Fruit fly (Drosophila melanogaster) whole organism, prepupa: ENCODE results near the gene CG31141.

Experiments
- CG10631 ChIP-seq: fragments of 200-800 bp; sonication (Bioruptor generic); optimal IDR thresholded peaks from 2 replicates; lab custom pipeline; 2016; ENCODE audit warnings: missing biosample characterization, missing genetic modification characterization
- CG10669 ChIP-seq: fragments of 200-800 bp; sonication (Bioruptor generic); optimal IDR thresholded peaks from 3 replicates; lab custom pipeline; 2018; ENCODE audit warnings: missing biosample characterization, mild to moderate bottlenecking, missing genetic modification characterization, moderate library complexity
- CG11294 ChIP-seq: fragments of 200-800 bp; sonication (Bioruptor generic); IDR thresholded peaks from 2 replicates; pipeline ENCODE4 v1.3.6; 2022; ENCODE audit warnings: missing biosample characterization, missing genetic modification characterization
- CG11762 ChIP-seq: fragments of 200-800 bp; sonication (Bioruptor generic); optimal IDR thresholded peaks from 3 replicates; lab custom pipeline; 2016; ENCODE audit warnings: missing biosample characterization, missing genetic modification characterization; ENCODE audit not compliant: insufficient read depth
- CG11902 ChIP-seq: fragments of 200-800 bp; sonication (Bioruptor generic); optimal IDR thresholded peaks from 3 replicates; lab custom pipeline; 2016; ENCODE audit warnings: missing biosample characterization, missing genetic modification characterization
- CG15336 ChIP-seq: fragments of 200-800 bp; sonication (Bioruptor generic); IDR thresholded peaks from 2 replicates; pipeline ENCODE4 v1.3.6; 2022; ENCODE audit warnings: missing biosample characterization, missing genetic modification characterization
- CG1621 ChIP-seq: fragments of 200-800 bp; sonication (Bioruptor generic); optimal IDR thresholded peaks from 3 replicates; lab custom pipeline; 2018; ENCODE audit warnings: missing biosample characterization, mild to moderate bottlenecking, missing genetic modification characterization
- CG16779 ChIP-seq: fragments of 200-800 bp; sonication (Bioruptor generic); optimal IDR thresholded peaks from 3 replicates; lab custom pipeline; 2017; ENCODE audit warnings: missing biosample characterization, mild to moderate bottlenecking, missing genetic modification characterization
- CG3032 ChIP-seq: fragments of 200-800 bp; optimal IDR thresholded peaks from 2 replicates; lab custom pipeline; 2019; ENCODE audit warnings: missing biosample characterization, mild to moderate bottlenecking, missing genetic modification characterization, moderate library complexity
- CG31627 ChIP-seq: fragments of 200-800 bp; sonication (Bioruptor generic); optimal IDR thresholded peaks from 3 replicates; lab custom pipeline; 2016; ENCODE audit warnings: missing biosample characterization, missing genetic modification characterization
- CG32006 ChIP-seq: fragments of 200-800 bp; sonication (Bioruptor generic); optimal IDR thresholded peaks from 3 replicates; lab custom pipeline; 2017; ENCODE audit warnings: missing biosample characterization, mild to moderate bottlenecking, missing genetic modification characterization
- CG34406 ChIP-seq: fragments of 200-800 bp; sonication (Bioruptor generic); optimal IDR thresholded peaks from 3 replicates; lab custom pipeline; 2016; ENCODE audit warnings: missing biosample characterization, missing genetic modification characterization
- CG4318 ChIP-seq: fragments of 200-800 bp; sonication (Bioruptor generic); optimal IDR thresholded peaks from 3 replicates; lab custom pipeline; 2017; ENCODE audit warnings: missing biosample characterization, mild to moderate bottlenecking, missing genetic modification characterization
- CG6276 ChIP-seq: fragments of 200-800 bp; sonication (Bioruptor generic); optimal IDR thresholded peaks from 2 replicates; lab custom pipeline; 2017; ENCODE audit warnings: missing biosample characterization, mild to moderate bottlenecking, missing genetic modification characterization
- CG6808 ChIP-seq: fragments of 200-800 bp; sonication (Bioruptor generic); optimal IDR thresholded peaks from 3 replicates; lab custom pipeline; 2017; ENCODE audit warnings: missing biosample characterization, missing genetic modification characterization, mild to moderate bottlenecking, moderate library complexity, missing genetic modification reagents
- CG6854 ChIP-seq: fragments of 200-800 bp; sonication (Bioruptor generic); optimal IDR thresholded peaks from 2 replicates; lab custom pipeline; 2017; ENCODE audit warnings: missing biosample characterization, mild to moderate bottlenecking, missing genetic modification characterization
- CG7368 ChIP-seq: fragments of 200-800 bp; sonication (Bioruptor generic); optimal IDR thresholded peaks from 3 replicates; lab custom pipeline; 2016; ENCODE audit warnings: missing biosample characterization, missing genetic modification characterization
- CG8119 ChIP-seq: fragments of 200-800 bp; sonication (Bioruptor generic); IDR thresholded peaks from 3 replicates; pipeline ENCODE4 v1.3.6; 2022; ENCODE audit warnings: missing biosample characterization, missing genetic modification characterization
- CG8319 ChIP-seq: fragments of 200-800 bp; sonication (Bioruptor generic); optimal IDR thresholded peaks from 3 replicates; lab custom pipeline; 2016; ENCODE audit warnings: missing biosample characterization, missing genetic modification characterization
- CG8632 ChIP-seq: fragments of 200-800 bp; sonication (Bioruptor generic); optimal IDR thresholded peaks from 3 replicates; lab custom pipeline; 2016; ENCODE audit warnings: missing biosample characterization, missing genetic modification characterization
- Eip78C ChIP-seq: fragments of 200-800 bp; sonication (Bioruptor generic); peaks from one replicate; lab custom pipeline; 2016; ENCODE audit warnings: missing biosample characterization, missing genetic modification characterization
- Eip93F ChIP-seq: fragments of 200-800 bp; sonication (Bioruptor generic); optimal IDR thresholded peaks from 2 replicates; lab custom pipeline; 2016; ENCODE audit warnings: missing biosample characterization, mild to moderate bottlenecking, missing genetic modification characterization
- Ets21C ChIP-seq: fragments of 200-800 bp; sonication (Bioruptor generic); optimal IDR thresholded peaks from 3 replicates; lab custom pipeline; 2016; ENCODE audit warnings: missing biosample characterization, missing genetic modification characterization
- Ets96B ChIP-seq: fragments of 200-800 bp; optimal IDR thresholded peaks from 2 replicates; lab custom pipeline; 2019; ENCODE audit warnings: missing biosample characterization, mild to moderate bottlenecking, missing genetic modification characterization, moderate library complexity
- Hr38 ChIP-seq: sonication (Bioruptor generic); optimal IDR thresholded peaks from 2 replicates; lab custom pipeline; 2016; ENCODE audit warnings: missing biosample characterization, missing genetic modification characterization
- Hr4 ChIP-seq: fragments of 200-800 bp; sonication (Bioruptor generic); optimal IDR thresholded peaks from 3 replicates; lab custom pipeline; 2016; ENCODE audit warnings: missing biosample characterization, missing genetic modification characterization
- Lpt ChIP-seq: fragments of 200-800 bp; sonication (Bioruptor generic); optimal IDR thresholded peaks from 3 replicates; lab custom pipeline; 2016; ENCODE audit warnings: missing biosample characterization, missing genetic modification characterization
- Met ChIP-seq: fragments of 200-800 bp; sonication (Bioruptor generic); optimal IDR thresholded peaks from 3 replicates; lab custom pipeline; 2016; ENCODE audit warnings: missing biosample characterization, missing genetic modification characterization
- Sox102F ChIP-seq: fragments of 200-800 bp; sonication (Bioruptor generic); optimal IDR thresholded peaks from 2 replicates; lab custom pipeline; 2016; ENCODE audit warnings: missing biosample characterization, mild to moderate bottlenecking, missing genetic modification characterization
- Sox15 ChIP-seq: fragments of 200-800 bp; sonication (Bioruptor generic); optimal IDR thresholded peaks from 3 replicates; lab custom pipeline; 2016; ENCODE audit warnings: missing biosample characterization, missing genetic modification characterization
- achi ChIP-seq: fragments of 200-800 bp; sonication (Bioruptor generic); optimal IDR thresholded peaks from 3 replicates; lab custom pipeline; 2016; ENCODE audit warnings: missing biosample characterization, missing genetic modification characterization
- acj6 ChIP-seq: fragments of 200-800 bp; sonication (Bioruptor generic); optimal IDR thresholded peaks from 3 replicates; lab custom pipeline; 2016; ENCODE audit warnings: missing biosample characterization, missing genetic modification characterization
- cyc ChIP-seq: fragments of 200-800 bp; sonication (Bioruptor generic); optimal IDR thresholded peaks from 3 replicates; lab custom pipeline; 2016; ENCODE audit warnings: missing biosample characterization, missing genetic modification characterization
- dac ChIP-seq: fragments of 200-800 bp; sonication (Bioruptor generic); optimal IDR thresholded peaks from 2 replicates; lab custom pipeline; 2017; ENCODE audit warnings: missing biosample characterization, mild to moderate bottlenecking, missing genetic modification characterization
- dsx ChIP-seq: fragments of 200-800 bp; optimal IDR thresholded peaks from 3 replicates; lab custom pipeline; 2019; ENCODE audit warnings: missing biosample characterization, mild to moderate bottlenecking, missing genetic modification characterization, moderate library complexity; ENCODE audit not compliant: poor library complexity, severe bottlenecking
- eg ChIP-seq: fragments of 200-800 bp; sonication (Bioruptor generic); IDR thresholded peaks from 3 replicates; pipeline ENCODE4 v1.3.6; 2022; ENCODE audit warnings: missing biosample characterization, missing genetic modification characterization
- esn ChIP-seq: fragments of 200-800 bp; sonication (Bioruptor generic); optimal IDR thresholded peaks from 2 replicates; lab custom pipeline; 2016; ENCODE audit warnings: missing biosample characterization, mild to moderate bottlenecking, missing genetic modification characterization, moderate library complexity
- fd59A ChIP-seq: fragments of 200-800 bp; sonication (Bioruptor generic); optimal IDR thresholded peaks from 2 replicates; lab custom pipeline; 2017; ENCODE audit warnings: missing biosample characterization, mild to moderate bottlenecking, missing genetic modification characterization, missing genetic modification reagents
- fd85E ChIP-seq: fragments of 200-800 bp; sonication (Bioruptor generic); optimal IDR thresholded peaks from 3 replicates; lab custom pipeline; 2016; ENCODE audit warnings: missing biosample characterization, missing genetic modification characterization
- fkh ChIP-seq: fragments of 200-800 bp; sonication (Bioruptor generic); optimal IDR thresholded peaks from 3 replicates; lab custom pipeline; 2017; ENCODE audit warnings: missing biosample characterization, mild to moderate bottlenecking, missing genetic modification characterization, moderate library complexity
- lz ChIP-seq: fragments of 200-800 bp; sonication (Bioruptor generic); optimal IDR thresholded peaks from 3 replicates; lab custom pipeline; 2016; ENCODE audit warnings: missing biosample characterization, missing genetic modification characterization
- net ChIP-seq: fragments of 200-800 bp; sonication (Bioruptor generic); optimal IDR thresholded peaks from 3 replicates; lab custom pipeline; 2016; ENCODE audit warnings: missing biosample characterization, missing genetic modification characterization
- pdm3 ChIP-seq: fragments of 200-800 bp; sonication (Bioruptor generic); optimal IDR thresholded peaks from 3 replicates; lab custom pipeline; 2016; ENCODE audit warnings: missing biosample characterization, missing genetic modification characterization
- salr ChIP-seq, 2 experiments: fragments of 200-800 bp; sonication (Bioruptor generic); optimal IDR thresholded peaks; 3 replicates each; lab custom pipeline; 2016 to 2018; ENCODE audit warnings: missing biosample characterization in 2 of 2, missing genetic modification characterization in 2 of 2, mild to moderate bottlenecking in 1 of 2
- spab ChIP-seq: fragments of 200-800 bp; sonication (Bioruptor generic); optimal IDR thresholded peaks from 2 replicates; lab custom pipeline; 2017; ENCODE audit warnings: missing biosample characterization, mild to moderate bottlenecking, missing genetic modification characterization, missing genetic modification reagents
- ss ChIP-seq, 2 experiments: fragments of 200-800 bp; sonication (Bioruptor generic); optimal IDR thresholded peaks; 2 replicates in 1 of 2; 3 replicates in 1 of 2; lab custom pipeline; 2017 to 2018; ENCODE audit warnings: mild to moderate bottlenecking in 2 of 2, missing biosample characterization in 2 of 2, missing genetic modification characterization in 2 of 2, moderate library complexity in 1 of 2
- svp ChIP-seq: fragments of 200-800 bp; sonication (Bioruptor generic); peaks from one replicate; lab custom pipeline; 2016; ENCODE audit warnings: missing biosample characterization, missing genetic modification characterization
- topi ChIP-seq: fragments of 200-800 bp; sonication (Bioruptor generic); optimal IDR thresholded peaks from 3 replicates; lab custom pipeline; 2016; ENCODE audit warnings: missing biosample characterization, missing genetic modification characterization
- vri ChIP-seq: fragments of 200-800 bp; sonication (Bioruptor generic); optimal IDR thresholded peaks from 3 replicates; lab custom pipeline; 2016; ENCODE audit warnings: missing biosample characterization, mild to moderate bottlenecking, missing genetic modification characterization

The CG31141 gene

DNA sequence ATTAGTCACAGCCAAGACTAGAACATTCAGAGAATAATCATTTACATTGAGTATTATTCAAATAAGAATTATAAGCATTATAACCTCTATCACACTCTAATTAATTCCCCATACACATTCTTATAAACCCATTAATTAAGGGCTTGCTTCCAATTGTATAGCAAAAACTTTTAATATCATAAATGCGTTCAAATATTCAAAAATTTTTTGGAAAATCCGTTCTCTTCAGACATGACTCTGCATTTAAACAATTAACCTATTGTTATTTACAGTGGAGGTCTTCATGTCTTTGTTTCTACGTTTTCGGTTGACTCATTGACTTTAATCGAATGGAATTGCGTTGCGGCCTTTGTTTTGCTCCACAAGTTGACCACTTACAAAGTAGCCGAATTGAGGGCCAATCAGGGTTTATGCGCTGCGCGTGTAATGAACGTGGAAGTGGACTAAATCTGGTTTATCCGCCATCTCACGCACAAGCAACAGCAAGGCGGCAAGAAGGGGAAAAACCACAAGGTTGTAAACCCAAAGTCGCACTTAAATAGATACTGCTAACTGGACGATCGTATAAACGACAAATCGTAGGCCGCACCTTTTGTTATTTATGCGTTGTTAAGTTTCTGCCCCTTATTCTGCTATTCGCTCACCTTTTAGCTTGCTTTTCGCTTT, 2.1 kb upstream of the CG31141 start (continued):
- TF ChIP-seq CG34406 (peak; percentile 45), fd85E (no peak), CG16779 (tag; lab: Kevin White, UChicago) (no peak), CG6808 (peak; percentile 49), dsx (GFP tag; lab: Kevin White, UChicago) (peak; percentile 99), CG3032 (tag; lab: Kevin White, UChicago) (peak; percentile 26), CG11294 (GFP tag; lab: Robert Waterston, UW) (no peak), eg (GFP tag; lab: Robert Waterston, UW) (peak; percentile 74), esn (GFP tag; lab: Kevin White, UChicago) (peak; percentile 71), CG32006 (GFP tag; lab: Kevin White, UChicago) (no peak), CG6276 (no peak), achi (GFP tag; lab: Kevin White, UChicago) (peak; percentile 32), CG31627 (GFP tag; lab: Kevin White, UChicago) (peak; percentile 58), ss (GFP tag; optimal IDR thresholded peaks at IDR 0.05; lab: Kevin White, UChicago) (peak; percentile 13 to 55), Lpt (GFP tag; lab: Kevin White, UChicago) (no peak), CG8319 (GFP tag; lab: Kevin White, UChicago) (no peak), CG11902 (GFP tag; lab: Kevin White, UChicago) (peak; percentile 12), salr (GFP tag; optimal IDR thresholded peaks at IDR 0.05; lab: Kevin White, UChicago) (peak in 1 of 2 experiments; percentile 59), CG10631 (GFP tag; lab: Kevin White, UChicago) (peak; percentile 14), vri (GFP tag; lab: Kevin White, UChicago) (peak; percentile 4), CG8632 (GFP tag; lab: Kevin White, UChicago) (peak; percentile 10), fkh (no peak), Eip93F (peak; percentile 39), CG11762 (GFP tag; lab: Kevin White, UChicago) (no peak), Hr4 (GFP tag; lab: Kevin White, UChicago) (no peak), lz (GFP tag; lab: Kevin White, UChicago) (peak; percentile 64), Hr38 (GFP tag; lab: Kevin White, UChicago) (no peak), cyc (peak; percentile 43), CG7368 (GFP tag; lab: Kevin White, UChicago) (peak; percentile 49), CG4318 (GFP tag; lab: Kevin White, UChicago) (no peak), pdm3 (GFP tag; lab: Kevin White, UChicago) (peak; percentile 48), dac (no peak), svp (GFP tag; lab: Kevin White, UChicago) (peak; percentile 79), CG6854 (no peak), Ets21C (GFP tag; lab: Kevin White, UChicago) (peak; percentile 2), spab (GFP tag; lab: Kevin White, UChicago) (no peak), Sox15 (GFP tag; lab: Kevin White, UChicago) (peak; percentile 41)

DNA sequence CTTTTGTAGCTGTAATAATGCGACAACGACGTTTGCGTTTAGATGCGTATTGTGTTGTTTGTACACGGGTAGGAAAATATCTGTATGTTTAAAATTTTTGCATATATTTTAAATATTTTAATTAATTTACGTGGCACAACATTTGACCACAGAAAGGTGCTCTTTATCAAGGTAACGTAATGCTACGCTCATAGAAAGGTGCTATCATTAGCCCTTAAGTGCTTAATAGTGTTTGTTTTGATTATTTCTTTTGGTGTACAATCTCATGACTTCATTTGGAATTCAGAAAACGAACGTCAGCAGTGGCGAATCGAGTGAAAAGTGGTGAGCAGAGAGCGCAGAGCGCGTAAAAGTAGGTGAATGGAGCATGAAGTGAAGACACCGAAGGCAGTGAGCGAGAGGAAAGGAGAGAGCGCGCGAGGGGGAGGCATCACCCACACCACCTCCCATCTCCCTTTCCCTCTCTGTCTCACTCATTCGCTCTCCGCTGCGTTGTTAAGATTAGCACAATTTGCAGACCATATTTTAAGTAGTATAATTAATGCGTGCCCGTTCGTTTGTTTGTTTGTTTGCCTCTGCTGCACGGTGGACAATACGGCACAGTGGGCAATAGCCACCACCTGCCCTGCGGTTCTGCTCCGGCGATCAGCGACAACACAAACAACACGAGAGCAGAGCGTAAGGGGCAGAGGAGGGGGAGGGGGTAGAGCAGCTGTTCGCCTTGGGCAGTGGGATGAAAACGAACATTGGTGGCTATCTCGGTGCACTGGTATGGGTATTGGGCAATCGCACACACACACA, 1.2 kb upstream of the CG31141 start:
- TF ChIP-seq esn (GFP tag; lab: Kevin White, UChicago) (no peak), Sox102F (no peak), CG8119 (peak; percentile 67), CG6276 (no peak), Met (GFP tag; lab: Kevin White, UChicago) (peak; percentile 9), fd59A (GFP tag; lab: Kevin White, UChicago) (no peak), Hr38 (GFP tag; lab: Kevin White, UChicago) (no peak), CG10669 (GFP tag; lab: Kevin White, UChicago) (peak; percentile 49), fkh (peak; percentile 92), CG1621 (tag; lab: Kevin White, UChicago) (no peak), CG6854 (no peak), net (GFP tag; lab: Kevin White, UChicago) (peak; percentile 26), Ets96B (tag; lab: Kevin White, UChicago) (peak; percentile 65), Hr4 (GFP tag; lab: Kevin White, UChicago) (peak; percentile 69), acj6 (GFP tag; lab: Kevin White, UChicago) (peak; percentile 45), Lpt (GFP tag; lab: Kevin White, UChicago) (no peak), CG15336 (GFP tag; lab: Robert Waterston, UW) (peak; percentile 82), Eip78C (GFP tag; lab: Kevin White, UChicago) (peak; percentile 92), topi (GFP tag; lab: Kevin White, UChicago) (no peak)
